Fruit fly (Drosophila melanogaster) whole organism, embryonic: ENCODE data around the gene CG7296.

ENCODE experiments used
- Ada2b ChIP-seq: fragments of 200-800 bp; sonication (Bioruptor generic); IDR thresholded peaks from 2 replicates; pipeline ENCODE4 v1.3.6; 2022; ENCODE audit warnings: missing biosample characterization, missing genetic modification characterization
- Aef1 ChIP-seq: fragments of 200-800 bp; sonication (Bioruptor generic); IDR thresholded peaks from 3 replicates; pipeline ENCODE4 v1.3.6; 2022; ENCODE audit warnings: missing biosample characterization, missing genetic modification characterization
- Atf6 ChIP-seq: fragments of 200-800 bp; sonication (Bioruptor generic); IDR thresholded peaks from 2 replicates; pipeline ENCODE4 v1.3.6; 2022; ENCODE audit warnings: missing biosample characterization, missing genetic modification characterization
- CG11456 ChIP-seq: fragments of 200-800 bp; sonication (Bioruptor generic); IDR thresholded peaks from 3 replicates; pipeline ENCODE4 v1.3.6; 2022; ENCODE audit warnings: missing biosample characterization, missing genetic modification characterization
- CG11504 ChIP-seq: fragments of 200-800 bp; sonication (Bioruptor generic); optimal IDR thresholded peaks from 3 replicates; lab custom pipeline; 2019; ENCODE audit warnings: missing biosample characterization, mild to moderate bottlenecking, missing genetic modification characterization, moderate library complexity
- CG12391 ChIP-seq: fragments of 200-800 bp; sonication (Bioruptor generic); optimal IDR thresholded peaks from 3 replicates; lab custom pipeline; 2018; ENCODE audit warnings: missing biosample characterization, mild to moderate bottlenecking, missing genetic modification characterization, moderate library complexity
- CG12659 ChIP-seq: fragments of 200-800 bp; sonication (Bioruptor generic); optimal IDR thresholded peaks from 3 replicates; lab custom pipeline; 2017; ENCODE audit warnings: mild to moderate bottlenecking, missing biosample characterization, missing genetic modification reagents, missing genetic modification characterization
- CG13296 ChIP-seq: fragments of 200-800 bp; sonication (Bioruptor generic); optimal IDR thresholded peaks from 3 replicates; lab custom pipeline; 2018; ENCODE audit warnings: missing biosample characterization, mild to moderate bottlenecking, missing genetic modification characterization
- CG13424 ChIP-seq: fragments of 200-800 bp; sonication (Bioruptor generic); optimal IDR thresholded peaks from 2 replicates; lab custom pipeline; 2019; ENCODE audit warnings: missing biosample characterization, mild to moderate bottlenecking, missing genetic modification characterization, moderate library complexity
- CG17385 ChIP-seq: fragments of 200-800 bp; sonication (Bioruptor generic); optimal IDR thresholded peaks from 3 replicates; lab custom pipeline; 2018; ENCODE audit warnings: missing biosample characterization, mild to moderate bottlenecking, missing genetic modification characterization
- CG18599 ChIP-seq: fragments of 200-800 bp; sonication (Bioruptor generic); optimal IDR thresholded peaks from 3 replicates; lab custom pipeline; 2017; ENCODE audit warnings: missing biosample characterization, missing genetic modification characterization, mild to moderate bottlenecking, moderate library complexity, missing genetic modification reagents
- CG2678 ChIP-seq: fragments of 200-800 bp; sonication (Bioruptor generic); optimal IDR thresholded peaks from 3 replicates; lab custom pipeline; 2019; ENCODE audit warnings: missing biosample characterization, mild to moderate bottlenecking, missing genetic modification characterization, moderate library complexity
- CG30403 ChIP-seq: fragments of 200-800 bp; sonication (Bioruptor generic); optimal IDR thresholded peaks from 3 replicates; lab custom pipeline; 2016; ENCODE audit warnings: missing biosample characterization, missing genetic modification characterization
- CG32772 ChIP-seq: fragments of 200-800 bp; sonication (Bioruptor generic); IDR thresholded peaks from 2 replicates; pipeline ENCODE4 v1.3.6; 2022; ENCODE audit warnings: missing biosample characterization, missing genetic modification characterization
- CG3281 ChIP-seq: fragments of 200-800 bp; sonication (Bioruptor generic); optimal IDR thresholded peaks from 3 replicates; lab custom pipeline; 2017; ENCODE audit warnings: missing biosample characterization, mild to moderate bottlenecking, missing genetic modification characterization
- CG4707 ChIP-seq: fragments of 200-800 bp; sonication (Bioruptor generic); optimal IDR thresholded peaks from 2 replicates; lab custom pipeline; 2018; ENCODE audit warnings: missing biosample characterization, mild to moderate bottlenecking, missing genetic modification characterization, moderate library complexity
- CG6765 ChIP-seq: fragments of 200-800 bp; sonication (Bioruptor generic); optimal IDR thresholded peaks from 3 replicates; lab custom pipeline; 2017; ENCODE audit warnings: missing biosample characterization, mild to moderate bottlenecking, missing genetic modification characterization
- CG7556 ChIP-seq: fragments of 200-800 bp; sonication (Bioruptor generic); optimal IDR thresholded peaks from 2 replicates; lab custom pipeline; 2017; ENCODE audit warnings: missing biosample characterization, mild to moderate bottlenecking, missing genetic modification characterization
- CG7839 ChIP-seq: fragments of 200-800 bp; sonication (Bioruptor generic); optimal IDR thresholded peaks from 3 replicates; lab custom pipeline; 2018; ENCODE audit warnings: missing biosample characterization, mild to moderate bottlenecking, missing genetic modification characterization, moderate library complexity
- CG8924 ChIP-seq: fragments of 200-800 bp; optimal IDR thresholded peaks from 3 replicates; lab custom pipeline; 2019; ENCODE audit warnings: missing biosample characterization, mild to moderate bottlenecking, missing genetic modification characterization, moderate library complexity
- CHES-1-like ChIP-seq: fragments of 200-800 bp; sonication (Bioruptor generic); optimal IDR thresholded peaks from 2 replicates; lab custom pipeline; 2016; ENCODE audit warnings: missing biosample characterization, missing genetic modification characterization
- HLH3B ChIP-seq: fragments of 200-800 bp; sonication (Bioruptor generic); IDR thresholded peaks from 2 replicates; pipeline ENCODE4 v1.3.6; 2022; ENCODE audit warnings: missing biosample characterization, missing genetic modification characterization
- Meics ChIP-seq: fragments of 200-800 bp; sonication (Bioruptor generic); optimal IDR thresholded peaks from 2 replicates; lab custom pipeline; 2017; ENCODE audit warnings: missing biosample characterization, mild to moderate bottlenecking, missing genetic modification characterization
- Oli ChIP-seq: fragments of 200-800 bp; sonication (Bioruptor generic); optimal IDR thresholded peaks from 2 replicates; lab custom pipeline; 2018; ENCODE audit warnings: missing biosample characterization, mild to moderate bottlenecking, missing genetic modification characterization, moderate library complexity
- PHDP ChIP-seq: fragments of 200-800 bp; sonication (Bioruptor generic); optimal IDR thresholded peaks from 3 replicates; lab custom pipeline; 2018; ENCODE audit warnings: missing biosample characterization, mild to moderate bottlenecking, missing genetic modification characterization, moderate library complexity
- Pdp1 ChIP-seq, 2 experiments: fragments of 200-800 bp; sonication (Bioruptor generic); optimal IDR thresholded peaks; 3 replicates each; lab custom pipeline; 2016; ENCODE audit warnings: missing biosample characterization in 2 of 2, missing genetic modification characterization in 2 of 2, mild to moderate bottlenecking in 1 of 2, moderate library complexity in 1 of 2
- Rfx ChIP-seq: fragments of 200-800 bp; sonication (Bioruptor generic); IDR thresholded peaks from 2 replicates; pipeline ENCODE4 v1.3.6; 2022; ENCODE audit warnings: missing biosample characterization, missing genetic modification characterization
- Trl ChIP-seq, 3 experiments: fragments of >200 bp in 2 of 3; fragments of 200-800 bp in 1 of 3; sonication (Bioruptor generic) in 1 of 3; optimal IDR thresholded peaks; 2 replicates in 1 of 3; 3 replicates in 2 of 3; lab custom pipeline; 2016 to 2017; ENCODE audit warnings: missing biosample characterization in 1 of 3, missing genetic modification characterization in 1 of 3
- Xbp1 ChIP-seq: fragments of 200-800 bp; sonication (Bioruptor generic); optimal IDR thresholded peaks from 3 replicates; lab custom pipeline; 2016; ENCODE audit warnings: missing biosample characterization, mild to moderate bottlenecking, missing genetic modification characterization
- ci ChIP-seq: fragments of 200-800 bp; sonication (Bioruptor generic); IDR thresholded peaks from 3 replicates; pipeline ENCODE4 v1.3.6; 2022; ENCODE audit warnings: missing biosample characterization, missing genetic modification characterization
- crc ChIP-seq: fragments of 200-800 bp; sonication (Bioruptor generic); optimal IDR thresholded peaks from 2 replicates; lab custom pipeline; 2016; ENCODE audit warnings: missing biosample characterization, missing genetic modification characterization
- dati ChIP-seq: fragments of 200-800 bp; sonication (Bioruptor generic); IDR thresholded peaks from 2 replicates; pipeline ENCODE4 v1.3.6; 2022; ENCODE audit warnings: missing biosample characterization, missing genetic modification characterization
- dysf ChIP-seq: fragments of 200-800 bp; sonication (Bioruptor generic); IDR thresholded peaks from 3 replicates; pipeline ENCODE4 v1.3.6; 2022; ENCODE audit warnings: missing biosample characterization, missing genetic modification characterization
- hkb ChIP-seq, 2 experiments: fragments of 200-800 bp in 1 of 2; fragments of >200 bp in 1 of 2; sonication (Bioruptor generic) in 1 of 2; IDR thresholded peaks in 1 of 2; optimal IDR thresholded peaks in 1 of 2; 2 replicates each; pipeline versions ENCODE4 v1.3.6 to Lab custom; 2017 to 2022; ENCODE audit warnings: missing biosample characterization in 1 of 2, missing genetic modification characterization in 1 of 2
- ind ChIP-seq: fragments of 200-800 bp; sonication (Bioruptor generic); optimal IDR thresholded peaks from 3 replicates; lab custom pipeline; 2016; ENCODE audit warnings: missing biosample characterization, missing genetic modification characterization
- jigr1 ChIP-seq: fragments of 200-800 bp; sonication (Bioruptor generic); IDR thresholded peaks from 3 replicates; pipeline ENCODE4 v1.3.6; 2022; ENCODE audit warnings: missing biosample characterization, missing genetic modification characterization
- lab ChIP-seq: fragments of 200-800 bp; sonication (Bioruptor generic); optimal IDR thresholded peaks from 3 replicates; lab custom pipeline; 2017; ENCODE audit warnings: missing biosample characterization, missing genetic modification characterization, mild to moderate bottlenecking, moderate library complexity, missing genetic modification reagents
- lilli ChIP-seq: fragments of 200-800 bp; sonication (Bioruptor generic); optimal IDR thresholded peaks from 3 replicates; lab custom pipeline; 2016; ENCODE audit warnings: missing biosample characterization, missing genetic modification characterization
- mam ChIP-seq: fragments of 200-800 bp; sonication (Bioruptor generic); optimal IDR thresholded peaks from 3 replicates; lab custom pipeline; 2016; ENCODE audit warnings: missing biosample characterization, missing genetic modification characterization
- nerfin-1 ChIP-seq: fragments of 200-800 bp; sonication (Bioruptor generic); optimal IDR thresholded peaks from 3 replicates; lab custom pipeline; 2019; ENCODE audit warnings: missing biosample characterization, mild to moderate bottlenecking, missing genetic modification characterization, moderate library complexity
- pfk ChIP-seq: fragments of 200-800 bp; sonication (Bioruptor generic); optimal IDR thresholded peaks from 2 replicates; lab custom pipeline; 2018; ENCODE audit warnings: missing biosample characterization, mild to moderate bottlenecking, missing genetic modification characterization, moderate library complexity
- prd ChIP-seq, 3 experiments: fragments of >200 bp in 2 of 3; fragments of 200-800 bp in 1 of 3; sonication (Bioruptor generic) in 1 of 3; optimal IDR thresholded peaks in 2 of 3; IDR thresholded peaks in 1 of 3; 2 replicates in 2 of 3; 3 replicates in 1 of 3; pipeline versions ENCODE4 v1.3.6 to Lab custom; 2017 to 2022; ENCODE audit warnings: missing biosample characterization in 1 of 3, missing genetic modification characterization in 1 of 3
- row ChIP-seq: fragments of 200-800 bp; sonication (Bioruptor generic); IDR thresholded peaks from 3 replicates; pipeline ENCODE4 v1.3.6; 2022; ENCODE audit warnings: missing biosample characterization, missing genetic modification characterization
- salm ChIP-seq: fragments of 200-800 bp; sonication (Bioruptor generic); optimal IDR thresholded peaks from 2 replicates; lab custom pipeline; 2018; ENCODE audit warnings: missing biosample characterization, mild to moderate bottlenecking, missing genetic modification characterization
- sens ChIP-seq: fragments of 200-800 bp; sonication (Bioruptor generic); peaks from one replicate; lab custom pipeline; 2016; ENCODE audit warnings: missing biosample characterization, missing genetic modification characterization
- sqz ChIP-seq: fragments of 200-800 bp; sonication (Bioruptor generic); optimal IDR thresholded peaks from 3 replicates; lab custom pipeline; 2018; ENCODE audit warnings: missing biosample characterization, mild to moderate bottlenecking, missing genetic modification characterization
- unpg ChIP-seq: fragments of 200-800 bp; sonication (Bioruptor generic); optimal IDR thresholded peaks from 3 replicates; lab custom pipeline; 2018; ENCODE audit warnings: missing biosample characterization, mild to moderate bottlenecking, missing genetic modification characterization, moderate library complexity

Gene CG7296

dm6 chr2L:10676933-10677714 is 9.7 kb downstream of the CG7296 start, which contains the start of gene CG17104 (continued):
- TF ChIP-seq CG4707 (GFP tag; lab: Kevin White, UChicago) (no peak), crc (peak; percentile 35), CG6765 (no peak), Rfx (GFP tag; lab: Robert Waterston, UW) (peak; percentile 45; the same call in 1 of the 2 replicates), pfk (GFP tag; lab: Kevin White, UChicago) (no peak), Ada2b (GFP tag; lab: Robert Waterston, UW) (no peak), CHES-1-like (GFP tag; lab: Kevin White, UChicago) (no peak), CG8924 (tag; lab: Kevin White, UChicago) (peak; percentile 25), mam (GFP tag; lab: Kevin White, UChicago) (peak; percentile 4), jigr1 (GFP tag; lab: Robert Waterston, UW) (no peak), dysf (GFP tag; lab: Robert Waterston, UW) (peak; percentile 43; the same call in 1 of the 3 replicates), row (GFP tag; lab: Robert Waterston, UW) (peak; percentile 49), nerfin-1 (no peak), unpg (GFP tag; lab: Kevin White, UChicago) (peak; percentile 48), HLH3B (GFP tag; lab: Robert Waterston, UW) (0 out of 2 replicates have a peak, but pooled peaks have one; percentile 28), sens (GFP tag; lab: Kevin White, UChicago) (peak; percentile 69), dati (GFP tag; lab: Robert Waterston, UW) (no peak), lab (GFP tag; lab: Kevin White, UChicago) (peak; percentile 32), CG12391 (peak; percentile 28), CG32772 (no peak), CG7556 (GFP tag; lab: Kevin White, UChicago) (peak; percentile 32), Pdp1 (GFP tag; optimal IDR thresholded peaks at IDR 0.05; lab: Kevin White, UChicago) (peak in 1 of 2 experiments; percentile 7), Meics (GFP tag; lab: Kevin White, UChicago) (peak; percentile 36), Aef1 (GFP tag; lab: Robert Waterston, UW) (peak; percentile 35; the same call in 1 of the 3 replicates), CG11504 (peak; percentile 59), CG3281 (GFP tag; lab: Kevin White, UChicago) (peak; percentile 33), ind (GFP tag; lab: Kevin White, UChicago) (peak; percentile 1), Atf6 (no peak), CG11456 (GFP tag; lab: Robert Waterston, UW) (no peak), prd (optimal IDR thresholded peaks at IDR 0.05; lab: Kevin White, UChicago) (no peak), prd (GFP tag; IDR thresholded peaks at IDR 0.05; lab: Robert Waterston, UW) (peak; percentile 23; the same call in 1 of the 3 replicates), CG30403 (GFP tag; lab: Kevin White, UChicago) (peak; percentile 51), CG13296 (peak; percentile 14), CG7839 (tag; lab: Kevin White, UChicago) (peak; percentile 42), CG17385 (GFP tag; lab: Kevin White, UChicago) (peak; percentile 34), lilli (GFP tag; lab: Kevin White, UChicago) (peak; percentile 16), Oli (tag; lab: Kevin White, UChicago) (peak; percentile 49), ci (0 out of 3 replicates have a peak, but pooled peaks have one; percentile 14), Xbp1 (peak; percentile 17), PHDP (tag; lab: Kevin White, UChicago) (peak; percentile 53), CG18599 (GFP tag; lab: Kevin White, UChicago) (peak; percentile 28), hkb (optimal IDR thresholded peaks at IDR 0.05; lab: Kevin White, UChicago) (no peak), hkb (GFP tag; IDR thresholded peaks at IDR 0.05; lab: Robert Waterston, UW) (peak; percentile 49; the same call in 1 of the 2 replicates), sqz (GFP tag; lab: Kevin White, UChicago) (no peak), CG12659 (GFP tag; lab: Kevin White, UChicago) (peak; percentile 33), salm (tag; lab: Kevin White, UChicago) (no peak), CG13424 (peak; percentile 51), Trl (optimal IDR thresholded peaks at IDR 0.05; lab: Kevin White, UChicago) (no peak), Trl (GFP tag; optimal IDR thresholded peaks at IDR 0.05; lab: Kevin White, UChicago) (peak; percentile 9), CG2678 (tag; lab: Kevin White, UChicago) (peak; percentile 56)
